Worm (Caenorhabditis elegans) whole organism, L4/young adult: ENCODE results near the gene R11F4.2.

Source experiments
- W03F9.2 ChIP-seq: fragments of 150-350 bp; optimal IDR thresholded peaks from 2 replicates; lab custom pipeline; 2014; ENCODE audit warnings: missing biosample characterization, missing genetic modification characterization
- dao-5 ChIP-seq: sonication (generic microtip); optimal IDR thresholded peaks from 2 replicates; lab custom pipeline; 2016; ENCODE audit warnings: missing genotype, missing genetic modification characterization, moderate library complexity, missing compliant biosample characterization
- him-1 ChIP-seq: sonication (generic microtip); optimal IDR thresholded peaks from 2 replicates; lab custom pipeline; 2016; ENCODE audit warnings: missing genotype, missing genetic modification reagents, missing genetic modification characterization, missing compliant biosample characterization

ce11 chrII:4107196-4107595 lies 24.3 kb downstream of the R11F4.2 start:
- TF ChIP-seq him-1 (tag; lab: Kevin White, UChicago) (no peak), W03F9.2 (tag; lab: Kevin White, UChicago) (no peak), dao-5 (tag; lab: Kevin White, UChicago) (no peak)
